Worm (Caenorhabditis elegans): Measurements from ENCODE around the gene F31D5.6.

- no peak for TF ChIP-seq ztf-11 (tag; optimal IDR thresholded peaks at IDR 0.05)
- TF ChIP-seq snpc-4 (tag; optimal IDR thresholded peaks at IDR 0.05): no peak
- no peak for TF ChIP-seq pha-4 (tag; optimal IDR thresholded peaks at IDR 0.05)
- no peak for TF ChIP-seq M03D4.4 (tag; optimal IDR thresholded peaks at IDR 0.05)
- TF ChIP-seq nhr-76 (tag; optimal IDR thresholded peaks at IDR 0.05): no peak
- no peak for TF ChIP-seq drap-1 (GFP tag; optimal IDR thresholded peaks at IDR 0.05)
These were observed 39.0 kb upstream of the F31D5.6 start, which contains the start of gene R03H10.5 for ce11 chrII:4170508-4170907.

All from whole organism, mixed stage, embryonic.